Worm (Caenorhabditis elegans): Measurements from ENCODE around the gene B0280.11.
A peak's percentile ranks its signal among the peaks of the same experiment; 100 is the strongest.

B0280.11 gene

ce11 chrIII:7153747-7154238 lies 15.7 kb upstream of the B0280.11 start, which contains the start of gene ogt-1:
Gene ogt-1, minus strand, starts transcription at chrIII:7153797.
- TF ChIP-seq sem-2 (GFP tag; optimal IDR thresholded peaks at IDR 0.05): no peak
- peak; percentile 42 for TF ChIP-seq ceh-39 (tag; optimal IDR thresholded peaks at IDR 0.05)
- no peak for TF ChIP-seq M03D4.4 (tag; optimal IDR thresholded peaks at IDR 0.05)
- TF ChIP-seq lin-13 (tag; optimal IDR thresholded peaks at IDR 0.05): no peak
- no peak for TF ChIP-seq mep-1 (tag; optimal IDR thresholded peaks at IDR 0.05)
- no peak for TF ChIP-seq drap-1 (GFP tag; optimal IDR thresholded peaks at IDR 0.05)
- no peak for TF ChIP-seq elt-1 (tag; optimal IDR thresholded peaks at IDR 0.05; ENCODE audit: borderline replicate concordance, insufficient read depth)
- TF ChIP-seq mls-2 (tag; optimal IDR thresholded peaks at IDR 0.05): no peak
- peak; percentile 80 for TF ChIP-seq ham-2 (GFP tag; optimal IDR thresholded peaks at IDR 0.05)
- TF ChIP-seq snpc-4 (tag; optimal IDR thresholded peaks at IDR 0.05): no peak
- no peak for TF ChIP-seq nhr-28 (tag; optimal IDR thresholded peaks at IDR 0.05)
- TF ChIP-seq mab-5 (tag; optimal IDR thresholded peaks at IDR 0.05): no peak
- no peak for TF ChIP-seq cnd-1 (tag; optimal IDR thresholded peaks at IDR 0.05)
- peak; percentile 31 for TF ChIP-seq nhr-2 (tag; optimal IDR thresholded peaks at IDR 0.05)
- TF ChIP-seq ceh-83 (GFP tag; optimal IDR thresholded peaks at IDR 0.05): no peak
- no peak for TF ChIP-seq ztf-11 (tag; optimal IDR thresholded peaks at IDR 0.05)
- no peak for TF ChIP-seq blmp-1 (tag; optimal IDR thresholded peaks at IDR 0.05)
- TF ChIP-seq unc-120 (tag; optimal IDR thresholded peaks at IDR 0.05; ENCODE audit: poor library complexity, severe bottlenecking): peak; percentile 69
- TF ChIP-seq lsy-2 (tag; optimal IDR thresholded peaks at IDR 0.05): peak; percentile 79
- peak; percentile 68 for TF ChIP-seq elt-3 (tag; optimal IDR thresholded peaks at IDR 0.05)
- TF ChIP-seq bed-3 (GFP tag; optimal IDR thresholded peaks at IDR 0.05): no peak
- no peak for TF ChIP-seq nhr-76 (tag; optimal IDR thresholded peaks at IDR 0.05)
- no peak for TF ChIP-seq unc-39 (tag; optimal IDR thresholded peaks at IDR 0.05)
- no peak for TF ChIP-seq flh-1 (GFP tag; optimal IDR thresholded peaks at IDR 0.05)
- TF ChIP-seq unc-62 (GFP tag; optimal IDR thresholded peaks at IDR 0.05): peak; percentile 76
- TF ChIP-seq nhr-12 (tag; optimal IDR thresholded peaks at IDR 0.05): no peak
- TF ChIP-seq hlh-1 (tag; optimal IDR thresholded peaks at IDR 0.05): peak; percentile 42
- peak; percentile 57 for TF ChIP-seq pha-4 (tag; optimal IDR thresholded peaks at IDR 0.05)
- TF ChIP-seq lin-32 (GFP tag; optimal IDR thresholded peaks at IDR 0.05): no peak
- peak; percentile 9 for TF ChIP-seq sptf-1 (tag; optimal IDR thresholded peaks at IDR 0.05)
- no peak for TF ChIP-seq zip-8 (tag; optimal IDR thresholded peaks at IDR 0.05)
- peak; percentile 99 for TF ChIP-seq ces-1 (GFP tag; optimal IDR thresholded peaks at IDR 0.05)
- peak; percentile 87 for TF ChIP-seq nhr-237 (tag; optimal IDR thresholded peaks at IDR 0.05)
- TF ChIP-seq ceh-43 (GFP tag; optimal IDR thresholded peaks at IDR 0.05): no peak
- TF ChIP-seq tbx-8 (GFP tag; optimal IDR thresholded peaks at IDR 0.05): no peak

ce11 chrIII:7152569-7152968 lies 14.5 kb upstream of the B0280.11 start:
- TF ChIP-seq lin-13 (tag; optimal IDR thresholded peaks at IDR 0.05): no peak
- TF ChIP-seq cnd-1 (tag; optimal IDR thresholded peaks at IDR 0.05): no peak
- no peak for TF ChIP-seq elt-3 (tag; optimal IDR thresholded peaks at IDR 0.05)
- TF ChIP-seq ces-1 (GFP tag; optimal IDR thresholded peaks at IDR 0.05): no peak
- no peak for TF ChIP-seq tbx-8 (GFP tag; optimal IDR thresholded peaks at IDR 0.05)
- no peak for TF ChIP-seq unc-39 (tag; optimal IDR thresholded peaks at IDR 0.05)
- TF ChIP-seq mep-1 (tag; optimal IDR thresholded peaks at IDR 0.05): no peak
- TF ChIP-seq nhr-76 (tag; optimal IDR thresholded peaks at IDR 0.05): no peak
- TF ChIP-seq drap-1 (GFP tag; optimal IDR thresholded peaks at IDR 0.05): no peak

- TF ChIP-seq unc-39 (tag; optimal IDR thresholded peaks at IDR 0.05) (no peak), cnd-1 (tag; optimal IDR thresholded peaks at IDR 0.05) (no peak), ceh-39 (tag; optimal IDR thresholded peaks at IDR 0.05) (no peak), nhr-12 (tag; optimal IDR thresholded peaks at IDR 0.05) (no peak), mls-2 (tag; optimal IDR thresholded peaks at IDR 0.05) (no peak), lsy-2 (tag; optimal IDR thresholded peaks at IDR 0.05) (no peak), mab-5 (tag; optimal IDR thresholded peaks at IDR 0.05) (no peak), drap-1 (GFP tag; optimal IDR thresholded peaks at IDR 0.05) (no peak), mep-1 (tag; optimal IDR thresholded peaks at IDR 0.05) (no peak), ceh-43 (GFP tag; optimal IDR thresholded peaks at IDR 0.05) (no peak), blmp-1 (tag; optimal IDR thresholded peaks at IDR 0.05) (no peak), nhr-2 (tag; optimal IDR thresholded peaks at IDR 0.05) (no peak), sptf-1 (tag; optimal IDR thresholded peaks at IDR 0.05) (no peak), ham-2 (GFP tag; optimal IDR thresholded peaks at IDR 0.05) (no peak), lin-13 (tag; optimal IDR thresholded peaks at IDR 0.05) (no peak)
These were observed 12.1 kb upstream of the B0280.11 start for ce11 chrIII:7150162-7150561.
